Fruit fly (Drosophila melanogaster): ENCODE data around the gene Tim17a2.
A peak's percentile ranks its signal among the peaks of the same experiment; 100 is the strongest.

Gene Tim17a2

dm6 chr3R:5211401-5211800, 51.1 kb downstream of the Tim17a2 start:
- TF ChIP-seq Lpt (GFP tag; optimal IDR thresholded peaks at IDR 0.05) (no peak), eg (GFP tag; IDR thresholded peaks at IDR 0.05) (no peak), salr (GFP tag; optimal IDR thresholded peaks at IDR 0.05) (no peak), Sox14 (GFP tag; optimal IDR thresholded peaks at IDR 0.05) (no peak), fd85E (GFP tag; optimal IDR thresholded peaks at IDR 0.05) (no peak), Ets96B (tag; optimal IDR thresholded peaks at IDR 0.05) (no peak), Sox15 (GFP tag; optimal IDR thresholded peaks at IDR 0.05) (no peak), fd59A (GFP tag; optimal IDR thresholded peaks at IDR 0.05) (no peak), Smox (GFP tag; optimal IDR thresholded peaks at IDR 0.05) (no peak), CG3032 (tag; optimal IDR thresholded peaks at IDR 0.05) (no peak), Eip78C (GFP tag) (no peak), acj6 (GFP tag; optimal IDR thresholded peaks at IDR 0.05) (no peak), lz (GFP tag; optimal IDR thresholded peaks at IDR 0.05) (no peak), CG1621 (tag; optimal IDR thresholded peaks at IDR 0.05) (no peak), CG11762 (GFP tag; optimal IDR thresholded peaks at IDR 0.05; ENCODE audit: insufficient read depth) (no peak), CG4318 (GFP tag; optimal IDR thresholded peaks at IDR 0.05) (no peak), dsx (GFP tag; optimal IDR thresholded peaks at IDR 0.05; ENCODE audit: poor library complexity, severe bottlenecking) (no peak), OdsH (GFP tag; optimal IDR thresholded peaks at IDR 0.05) (no peak), achi (GFP tag; optimal IDR thresholded peaks at IDR 0.05) (no peak)

dm6 chr3R:5209481-5209880, 53.0 kb downstream of the Tim17a2 start:
- TF ChIP-seq Blimp-1 (GFP tag; optimal IDR thresholded peaks at IDR 0.05) (peak; percentile 36), fkh (GFP tag; optimal IDR thresholded peaks at IDR 0.05) (no peak), dac (GFP tag; optimal IDR thresholded peaks at IDR 0.05) (peak; percentile 84), fd85E (GFP tag; optimal IDR thresholded peaks at IDR 0.05) (peak; percentile 76), Sox102F (GFP tag; optimal IDR thresholded peaks at IDR 0.05) (peak; percentile 73), Smox (GFP tag; optimal IDR thresholded peaks at IDR 0.05) (peak; percentile 64), CG6854 (GFP tag; optimal IDR thresholded peaks at IDR 0.05) (peak; percentile 28), Lpt (GFP tag; optimal IDR thresholded peaks at IDR 0.05) (peak; percentile 88), CG8632 (GFP tag; optimal IDR thresholded peaks at IDR 0.05) (peak; percentile 86), svp (GFP tag) (no peak), Met (GFP tag; optimal IDR thresholded peaks at IDR 0.05) (peak; percentile 82), cyc (GFP tag; optimal IDR thresholded peaks at IDR 0.05) (peak; percentile 85), CG9139 (GFP tag; optimal IDR thresholded peaks at IDR 0.05) (peak; percentile 74), CG11294 (GFP tag; IDR thresholded peaks at IDR 0.05) (peak; percentile 89), salr (GFP tag; optimal IDR thresholded peaks at IDR 0.05) (peak; percentile 72 to 79), fd59A (GFP tag; optimal IDR thresholded peaks at IDR 0.05) (peak; percentile 80), CG16779 (tag; optimal IDR thresholded peaks at IDR 0.05) (peak; percentile 76), OdsH (GFP tag; optimal IDR thresholded peaks at IDR 0.05) (peak; percentile 92), Hr4 (GFP tag; optimal IDR thresholded peaks at IDR 0.05) (peak; percentile 93), CG11902 (GFP tag; optimal IDR thresholded peaks at IDR 0.05) (peak; percentile 88), CG11762 (GFP tag; optimal IDR thresholded peaks at IDR 0.05; ENCODE audit: insufficient read depth) (peak; percentile 83), CG8319 (GFP tag; optimal IDR thresholded peaks at IDR 0.05) (peak; percentile 83), CG6792 (GFP tag; optimal IDR thresholded peaks at IDR 0.05) (peak; percentile 89), Eip75B (GFP tag; optimal IDR thresholded peaks at IDR 0.05) (peak; percentile 90), CG10631 (GFP tag; optimal IDR thresholded peaks at IDR 0.05) (peak; percentile 83), eg (GFP tag; IDR thresholded peaks at IDR 0.05) (peak; percentile 95), spab (GFP tag; optimal IDR thresholded peaks at IDR 0.05) (peak; percentile 81), achi (GFP tag; optimal IDR thresholded peaks at IDR 0.05) (peak; percentile 91), lz (GFP tag; optimal IDR thresholded peaks at IDR 0.05) (peak; percentile 81), Ets96B (tag; optimal IDR thresholded peaks at IDR 0.05) (peak; percentile 86), CG6276 (GFP tag; optimal IDR thresholded peaks at IDR 0.05) (peak; percentile 89), CG8119 (GFP tag; IDR thresholded peaks at IDR 0.05) (peak; percentile 91), CG1621 (tag; optimal IDR thresholded peaks at IDR 0.05) (no peak), topi (GFP tag; optimal IDR thresholded peaks at IDR 0.05) (peak; percentile 82), CG3919 (GFP tag; optimal IDR thresholded peaks at IDR 0.05) (peak; percentile 94), esn (GFP tag; optimal IDR thresholded peaks at IDR 0.05) (peak; percentile 85), ss (GFP tag; optimal IDR thresholded peaks at IDR 0.05) (peak; percentile 78 to 84), CG34406 (GFP tag; optimal IDR thresholded peaks at IDR 0.05) (peak; percentile 84), Sox14 (GFP tag; optimal IDR thresholded peaks at IDR 0.05) (peak; percentile 91), CG3032 (tag; optimal IDR thresholded peaks at IDR 0.05) (peak; percentile 84), CG10669 (GFP tag; optimal IDR thresholded peaks at IDR 0.05) (peak; percentile 86), Eip93F (GFP tag; optimal IDR thresholded peaks at IDR 0.05) (no peak), CG6808 (GFP tag; optimal IDR thresholded peaks at IDR 0.05) (peak; percentile 84)
